Fruit fly (Drosophila melanogaster) whole organism, wandering third instar larva: ENCODE results near the gene Ect3.

Source experiments
- Abd-B ChIP-seq: fragments of >200 bp; optimal IDR thresholded peaks from 2 replicates; lab custom pipeline; 2017; ENCODE audit warnings: missing biosample characterization, missing genetic modification characterization
- CG32264 ChIP-seq: fragments of 200-800 bp; sonication (Bioruptor generic); optimal IDR thresholded peaks from 2 replicates; lab custom pipeline; 2016; ENCODE audit warnings: missing biosample characterization, missing genetic modification characterization
- CG9705 ChIP-seq: fragments of 200-800 bp; sonication (Bioruptor generic); optimal IDR thresholded peaks from 2 replicates; lab custom pipeline; 2018; ENCODE audit warnings: missing biosample characterization, mild to moderate bottlenecking, missing genetic modification characterization
- CrebA ChIP-seq: fragments of 200-800 bp; sonication (Bioruptor generic); optimal IDR thresholded peaks from 2 replicates; lab custom pipeline; 2016; ENCODE audit warnings: missing biosample characterization, mild to moderate bottlenecking, missing genetic modification characterization, borderline replicate concordance
- Dfd ChIP-seq: fragments of >200 bp; optimal IDR thresholded peaks from 2 replicates; lab custom pipeline; 2017; ENCODE audit warnings: missing biosample characterization, missing genetic modification characterization
- Dif ChIP-seq: fragments of 200-275, 200-300 bp; sonication (Bioruptor generic); optimal IDR thresholded peaks from 2 replicates; lab custom pipeline; 2018; ENCODE audit warnings: missing biosample characterization, missing genetic modification characterization; ENCODE audit not compliant: partially characterized antibody
- GATAd ChIP-seq: sonication (Bioruptor generic); optimal IDR thresholded peaks from 2 replicates; lab custom pipeline; 2016; ENCODE audit warnings: missing biosample characterization, missing genetic modification characterization
- HLH106 ChIP-seq: fragments of 200-800 bp; optimal IDR thresholded peaks from 3 replicates; lab custom pipeline; 2019; ENCODE audit warnings: missing biosample characterization, mild to moderate bottlenecking, missing genetic modification characterization, moderate library complexity
- Hr83 ChIP-seq: fragments of 200-300 bp; sonication (Bioruptor generic); optimal IDR thresholded peaks from 2 replicates; lab custom pipeline; 2016; ENCODE audit warnings: missing biosample characterization, mild to moderate bottlenecking, missing genetic modification characterization, moderate library complexity; ENCODE audit not compliant: poor library complexity, severe bottlenecking
- Jra ChIP-seq: sonication (Bioruptor generic); optimal IDR thresholded peaks from 2 replicates; lab custom pipeline; 2016; ENCODE audit warnings: missing biosample characterization, missing genetic modification characterization
- Mio ChIP-seq: sonication (Bioruptor generic); optimal IDR thresholded peaks from 2 replicates; lab custom pipeline; 2016; ENCODE audit warnings: missing biosample characterization, missing genetic modification characterization
- Myc ChIP-seq: fragments of >200 bp; optimal IDR thresholded peaks from 2 replicates; lab custom pipeline; 2017
- OdsH ChIP-seq: fragments of 200-800 bp; sonication (Bioruptor generic); optimal IDR thresholded peaks from 2 replicates; lab custom pipeline; 2016; ENCODE audit warnings: missing biosample characterization, mild to moderate bottlenecking, missing genetic modification characterization
- Rel ChIP-seq, 2 experiments: fragments of 200-800 bp; sonication (Bioruptor generic) in 1 of 2; optimal IDR thresholded peaks; 2 replicates in 1 of 2; 3 replicates in 1 of 2; lab custom pipeline; 2016 to 2019; ENCODE audit warnings: mild to moderate bottlenecking in 2 of 2, missing biosample characterization in 2 of 2, missing genetic modification characterization in 2 of 2, moderate library complexity in 1 of 2
- Sp1 ChIP-seq: fragments of 200-800 bp; sonication (Bioruptor generic); optimal IDR thresholded peaks from 3 replicates; lab custom pipeline; 2019; ENCODE audit warnings: missing biosample characterization, mild to moderate bottlenecking, missing genetic modification characterization, moderate library complexity
- br ChIP-seq: fragments of 200-800 bp; sonication (Bioruptor generic); optimal IDR thresholded peaks from 2 replicates; lab custom pipeline; 2016; ENCODE audit warnings: missing biosample characterization, missing genetic modification characterization
- brk ChIP-seq: fragments of 200-800 bp; sonication (Bioruptor generic); optimal IDR thresholded peaks from 2 replicates; lab custom pipeline; 2016; ENCODE audit warnings: missing biosample characterization, mild to moderate bottlenecking, missing genetic modification characterization
- dl ChIP-seq, 2 experiments: fragments of 175-275, 200-275 bp in 1 of 2; fragments of 200-275 bp in 1 of 2; sonication (Bioruptor generic); optimal IDR thresholded peaks; lab custom pipeline; 2018; ENCODE audit warnings: mild to moderate bottlenecking in 2 of 2, missing biosample characterization in 2 of 2, missing genetic modification characterization in 2 of 2, moderate library complexity in 2 of 2; ENCODE audit not compliant: partially characterized antibody in 2 of 2, insufficient read depth in 1 of 2
- dmrt93B ChIP-seq: fragments of 200-800 bp; sonication (Bioruptor generic); optimal IDR thresholded peaks from 2 replicates; lab custom pipeline; 2018; ENCODE audit warnings: missing biosample characterization, mild to moderate bottlenecking, missing genetic modification characterization
- dsf ChIP-seq: sonication (Bioruptor generic); optimal IDR thresholded peaks from 2 replicates; lab custom pipeline; 2016; ENCODE audit warnings: missing biosample characterization, missing genetic modification characterization, borderline replicate concordance
- ey ChIP-seq: fragments of 200-800 bp; sonication (Bioruptor generic); optimal IDR thresholded peaks from 2 replicates; lab custom pipeline; 2016; ENCODE audit warnings: missing biosample characterization, missing genetic modification characterization
- foxo ChIP-seq, 2 experiments: fragments of 200-800 bp; sonication (Bioruptor generic); optimal IDR thresholded peaks; 2 replicates in 1 of 2; 3 replicates in 1 of 2; lab custom pipeline; 2016 to 2017; ENCODE audit warnings: missing biosample characterization in 2 of 2, missing genetic modification characterization in 2 of 2
- fru ChIP-seq: fragments of 200-800 bp; sonication (Bioruptor generic); optimal IDR thresholded peaks from 3 replicates; lab custom pipeline; 2016; ENCODE audit warnings: missing biosample characterization, mild to moderate bottlenecking, missing genetic modification characterization
- h ChIP-seq: fragments of 200-800 bp; sonication (Bioruptor generic); optimal IDR thresholded peaks from 3 replicates; lab custom pipeline; 2016; ENCODE audit warnings: missing biosample characterization, mild to moderate bottlenecking, missing genetic modification characterization
- jim ChIP-seq: fragments of 175-275, 200-325 bp; sonication (Bioruptor generic); optimal IDR thresholded peaks from 2 replicates; lab custom pipeline; 2016; ENCODE audit warnings: missing biosample characterization, mild to moderate bottlenecking, missing genetic modification characterization
- pan ChIP-seq: fragments of >200 bp; optimal IDR thresholded peaks from 2 replicates; lab custom pipeline; 2017
- psq ChIP-seq: fragments of 200-800 bp; sonication (Bioruptor generic); optimal IDR thresholded peaks from 3 replicates; lab custom pipeline; 2017; ENCODE audit warnings: missing biosample characterization, mild to moderate bottlenecking, missing genetic modification characterization, moderate library complexity
- rgr ChIP-seq: fragments of 200-800 bp; sonication (Bioruptor generic); optimal IDR thresholded peaks from 3 replicates; lab custom pipeline; 2016; ENCODE audit warnings: missing biosample characterization, mild to moderate bottlenecking, missing genetic modification characterization
- sage ChIP-seq: fragments of 200-800 bp; sonication (Bioruptor generic); optimal IDR thresholded peaks from 2 replicates; lab custom pipeline; 2016; ENCODE audit warnings: missing biosample characterization, mild to moderate bottlenecking, missing genetic modification characterization
- sv ChIP-seq: fragments of 200-800 bp; sonication (Bioruptor generic); optimal IDR thresholded peaks from 3 replicates; lab custom pipeline; 2016; ENCODE audit warnings: missing biosample characterization, missing genetic modification characterization
- tai ChIP-seq: sonication (Bioruptor generic); optimal IDR thresholded peaks from 2 replicates; lab custom pipeline; 2016; ENCODE audit warnings: missing biosample characterization, missing genetic modification characterization
- usp ChIP-seq: fragments of >200 bp; optimal IDR thresholded peaks from 2 replicates; lab custom pipeline; 2017; ENCODE audit warnings: missing biosample characterization, missing genetic modification characterization
- woc ChIP-seq: sonication (Bioruptor generic); optimal IDR thresholded peaks from 2 replicates; lab custom pipeline; 2016; ENCODE audit warnings: missing biosample characterization, mild to moderate bottlenecking, missing genetic modification characterization

Ect3 gene

dm6 chr3R:12010202-12010824 is 11.2 kb downstream of the Ect3 start, which contains the start of the genes KLHL18 and GCC185:
KLHL18 (minus strand) TSS chr3R:12010434.
GCC185 (plus strand) TSS chr3R:12010772.
- TF ChIP-seq Sp1 (GFP tag; lab: Kevin White, UChicago) (peak; percentile 76), Jra (GFP tag; lab: Kevin White, UChicago) (no peak), sage (GFP tag; lab: Kevin White, UChicago) (no peak), woc (GFP tag; lab: Kevin White, UChicago) (peak; percentile 93), Myc (lab: Kevin White, UChicago) (peak; percentile 86), usp (GFP tag; lab: Kevin White, UChicago) (no peak), sv (GFP tag; lab: Kevin White, UChicago) (peak; percentile 80), ey (GFP tag; lab: Kevin White, UChicago) (peak; percentile 78), HLH106 (tag; lab: Kevin White, UChicago) (peak; percentile 91), dmrt93B (GFP tag; lab: Kevin White, UChicago) (peak; percentile 84), tai (GFP tag; lab: Kevin White, UChicago) (no peak), OdsH (peak; percentile 78), Dif (GFP tag; lab: Kevin White, UChicago) (no peak), CG32264 (GFP tag; lab: Kevin White, UChicago) (no peak), CrebA (GFP tag; lab: Kevin White, UChicago) (no peak), h (GFP tag; lab: Kevin White, UChicago) (peak; percentile 84), Hr83 (GFP tag; lab: Kevin White, UChicago) (no peak), rgr (GFP tag; lab: Kevin White, UChicago) (peak; percentile 85), foxo (GFP tag; optimal IDR thresholded peaks at IDR 0.05; lab: Kevin White, UChicago) (peak in 1 of 2 experiments; percentile 89), Rel (GFP tag; optimal IDR thresholded peaks at IDR 0.05; lab: Kevin White, UChicago) (no peak), Rel (tag; optimal IDR thresholded peaks at IDR 0.05; lab: Kevin White, UChicago) (peak; percentile 10), br (GFP tag; lab: Kevin White, UChicago) (peak; percentile 61), Abd-B (GFP tag; lab: Kevin White, UChicago) (no peak), pan (no peak), fru (GFP tag; lab: Kevin White, UChicago) (peak; percentile 82), dsf (GFP tag; lab: Kevin White, UChicago) (peak; percentile 69), Dfd (GFP tag; lab: Kevin White, UChicago) (no peak), CG9705 (peak; percentile 72), GATAd (peak; percentile 54), psq (GFP tag; lab: Kevin White, UChicago) (peak; percentile 78), jim (GFP tag; lab: Kevin White, UChicago) (no peak)

- TF ChIP-seq Myc (lab: Kevin White, UChicago) (peak; percentile 3), CG9705 (peak; percentile 13), foxo (GFP tag; optimal IDR thresholded peaks at IDR 0.05; lab: Kevin White, UChicago) (no peak), HLH106 (tag; lab: Kevin White, UChicago) (peak; percentile 74), pan (no peak), CG32264 (GFP tag; lab: Kevin White, UChicago) (peak; percentile 17), psq (GFP tag; lab: Kevin White, UChicago) (peak; percentile 52), dl (GFP tag; optimal IDR thresholded peaks at IDR 0.05; lab: Kevin White, UChicago; ENCODE audit: insufficient read depth in 1 of 2, partially characterized antibody in 2 of 2) (no peak), brk (GFP tag; lab: Kevin White, UChicago) (no peak), Mio (GFP tag; lab: Kevin White, UChicago) (no peak), woc (GFP tag; lab: Kevin White, UChicago) (peak; percentile 83), dmrt93B (GFP tag; lab: Kevin White, UChicago) (peak; percentile 50), sv (GFP tag; lab: Kevin White, UChicago) (no peak), ey (GFP tag; lab: Kevin White, UChicago) (no peak), br (GFP tag; lab: Kevin White, UChicago) (no peak)
Observed at dm6 chr3R:12016828-12017280, 17.8 kb downstream of the Ect3 start, which contains the start of the genes DCAF12 and Spt3. DCAF12 (minus strand) TSS chr3R:12017031. Spt3 (plus strand) TSS chr3R:12017156.

- TF ChIP-seq GATAd (no peak), ey (GFP tag; lab: Kevin White, UChicago) (no peak), woc (GFP tag; lab: Kevin White, UChicago) (no peak)
Observed at dm6 chr3R:12020987-12021386, 21.9 kb downstream of the Ect3 start.
